Fruit fly (Drosophila melanogaster): ENCODE results near the gene CG11369.
A peak's percentile ranks its signal among the peaks of the same experiment; 100 is the strongest.

The CG11369 gene

dm6 chrX:7616920-7617319 is 42.8 kb downstream of the CG11369 start (continued):
- no peak for TF ChIP-seq CG8089 (GFP tag; optimal IDR thresholded peaks at IDR 0.05)
- TF ChIP-seq CG4854 (GFP tag; optimal IDR thresholded peaks at IDR 0.05) = no peak
- no peak for TF ChIP-seq CG15073 (GFP tag; optimal IDR thresholded peaks at IDR 0.05)
- no peak for TF ChIP-seq chn (GFP tag; optimal IDR thresholded peaks at IDR 0.05)
- no peak for TF ChIP-seq CG13287 (GFP tag; IDR thresholded peaks at IDR 0.05; ENCODE audit: partially characterized antibody)
- TF ChIP-seq H15 (GFP tag; IDR thresholded peaks at IDR 0.05) = peak; percentile 62; the same call in 2 of the 3 replicates
- no peak for TF ChIP-seq sisA (GFP tag; IDR thresholded peaks at IDR 0.05)
- TF ChIP-seq CG12219 (GFP tag; optimal IDR thresholded peaks at IDR 0.05) = peak; percentile 5
- TF ChIP-seq tgo (GFP tag; IDR thresholded peaks at IDR 0.05) = peak; percentile 58
- TF ChIP-seq lola (GFP tag; optimal IDR thresholded peaks at IDR 0.05) = peak in 1 of 3 experiments; percentile 65
- peak; percentile 40 for TF ChIP-seq CG12104 (GFP tag; optimal IDR thresholded peaks at IDR 0.05)
- TF ChIP-seq sug (tag; optimal IDR thresholded peaks at IDR 0.05) = no peak
- TF ChIP-seq Sry-β (GFP tag; optimal IDR thresholded peaks at IDR 0.05) = no peak
- TF ChIP-seq Oli (tag; optimal IDR thresholded peaks at IDR 0.05) = peak; percentile 67
- TF ChIP-seq Bgb (GFP tag; IDR thresholded peaks at IDR 0.05; ENCODE audit: partially characterized antibody) = no peak
- no peak for TF ChIP-seq CG1832 (GFP tag; optimal IDR thresholded peaks at IDR 0.05)
- TF ChIP-seq Hr51 (GFP tag; optimal IDR thresholded peaks at IDR 0.05) = peak in 1 of 2 experiments; percentile 68
- TF ChIP-seq CG2120 (GFP tag; optimal IDR thresholded peaks at IDR 0.05) = no peak
- TF ChIP-seq crc (GFP tag; optimal IDR thresholded peaks at IDR 0.05) = no peak
- no peak for TF ChIP-seq CG14860 (GFP tag; IDR thresholded peaks at IDR 0.05; ENCODE audit: partially characterized antibody)
- no peak for TF ChIP-seq sr (GFP tag; IDR thresholded peaks at IDR 0.05)
- TF ChIP-seq Poxn (GFP tag; IDR thresholded peaks at IDR 0.05) = no peak
- no peak for TF ChIP-seq yki (optimal IDR thresholded peaks at IDR 0.05)
- no peak for TF ChIP-seq MTF-1 (GFP tag; optimal IDR thresholded peaks at IDR 0.05; ENCODE audit: borderline replicate concordance)
- no peak for TF ChIP-seq CG3163 (GFP tag; optimal IDR thresholded peaks at IDR 0.05)
- no peak for TF ChIP-seq fru (optimal IDR thresholded peaks at IDR 0.05)
- peak; percentile 42; the same call in 1 of the 2 replicates for TF ChIP-seq ap (GFP tag; IDR thresholded peaks at IDR 0.05)
- no peak for TF ChIP-seq emc (GFP tag; optimal IDR thresholded peaks at IDR 0.05)
- TF ChIP-seq CG11723 (GFP tag; optimal IDR thresholded peaks at IDR 0.05) = no peak
- peak; percentile 57 for TF ChIP-seq Ada2b (GFP tag; IDR thresholded peaks at IDR 0.05)
- TF ChIP-seq oc (tag; optimal IDR thresholded peaks at IDR 0.05) = peak; percentile 17
- TF ChIP-seq cato (GFP tag; optimal IDR thresholded peaks at IDR 0.05; ENCODE audit: borderline replicate concordance) = peak; percentile 28
- peak; percentile 52 for TF ChIP-seq CG4424 (GFP tag; optimal IDR thresholded peaks at IDR 0.05)
- peak; percentile 1 for TF ChIP-seq Mad (GFP tag; optimal IDR thresholded peaks at IDR 0.05)
- TF ChIP-seq NC2α (GFP tag; optimal IDR thresholded peaks at IDR 0.05) = no peak
- peak; percentile 23 for TF ChIP-seq Lhr (GFP tag; optimal IDR thresholded peaks at IDR 0.05)
- no peak for TF ChIP-seq CG30020 (tag; optimal IDR thresholded peaks at IDR 0.05)
- TF ChIP-seq ac (GFP tag; optimal IDR thresholded peaks at IDR 0.05) = no peak
- peak; percentile 57 for TF ChIP-seq CG9727 (GFP tag; optimal IDR thresholded peaks at IDR 0.05)
- peak; percentile 42; the same call in 1 of the 2 replicates for TF ChIP-seq onecut (GFP tag; IDR thresholded peaks at IDR 0.05)
- peak; percentile 20 for TF ChIP-seq CG3407 (GFP tag; optimal IDR thresholded peaks at IDR 0.05)
- TF ChIP-seq ttk (GFP tag; IDR thresholded peaks at IDR 0.05) = peak; percentile 69
- TF ChIP-seq hbn (GFP tag; IDR thresholded peaks at IDR 0.05; ENCODE audit: partially characterized antibody) = no peak
- no peak for TF ChIP-seq Fer2 (tag; optimal IDR thresholded peaks at IDR 0.05)
- no peak for TF ChIP-seq Deaf1 (tag; optimal IDR thresholded peaks at IDR 0.05)
- no peak for TF ChIP-seq Jarid2 (GFP tag; optimal IDR thresholded peaks at IDR 0.05)
- no peak for TF ChIP-seq gfzf (GFP tag; optimal IDR thresholded peaks at IDR 0.05)
- TF ChIP-seq Xbp1 (GFP tag; optimal IDR thresholded peaks at IDR 0.05) = peak; percentile 70
- TF ChIP-seq Ravus (GFP tag; IDR thresholded peaks at IDR 0.05) = no peak
- TF ChIP-seq Stat92E (GFP tag; optimal IDR thresholded peaks at IDR 0.05) = no peak
- peak; percentile 11 for TF ChIP-seq psq (GFP tag; optimal IDR thresholded peaks at IDR 0.05)
